Worm (Caenorhabditis elegans) whole organism, L2 larva: Measurements from ENCODE around the gene cec-5.

Source experiments
- C34F6.9 ChIP-seq: fragments of 150-350 bp; optimal IDR thresholded peaks from 2 replicates; lab custom pipeline; 2014; ENCODE audit warnings: missing biosample characterization, missing genetic modification characterization
- F13H6.1 ChIP-seq: sonication (generic microtip); optimal IDR thresholded peaks from 2 replicates; lab custom pipeline; 2016; ENCODE audit warnings: missing genetic modification characterization, missing compliant biosample characterization
- R02D3.7 ChIP-seq: fragments of 150-350 bp; optimal IDR thresholded peaks from 2 replicates; lab custom pipeline; 2014; ENCODE audit warnings: missing biosample characterization, missing genetic modification characterization
- Y55F3AM.14 ChIP-seq: fragments of 200-800 bp; sonication (Bioruptor generic); optimal IDR thresholded peaks from 2 replicates; lab custom pipeline; 2018; ENCODE audit warnings: mild to moderate bottlenecking, missing genetic modification characterization, missing compliant biosample characterization
- ZK546.5 ChIP-seq: sonication (generic microtip); optimal IDR thresholded peaks from 2 replicates; lab custom pipeline; 2017; ENCODE audit warnings: missing biosample characterization, missing genetic modification characterization
- alr-1 ChIP-seq: fragments of 150-350 bp; optimal IDR thresholded peaks from 2 replicates; lab custom pipeline; 2014; ENCODE audit warnings: missing biosample characterization, missing genetic modification characterization
- aly-2 ChIP-seq: fragments of 150-350 bp; optimal IDR thresholded peaks from 2 replicates; lab custom pipeline; 2014; ENCODE audit warnings: missing biosample characterization, missing genetic modification characterization
- ama-1 ChIP-seq: fragments of 150-350 bp; optimal IDR thresholded peaks from 2 replicates; lab custom pipeline; 2018; ENCODE audit warnings: inconsistent platforms
- blmp-1 ChIP-seq: sonication (generic microtip); optimal IDR thresholded peaks from 2 replicates; lab custom pipeline; 2017; ENCODE audit warnings: missing genetic modification characterization, mild to moderate bottlenecking, missing compliant biosample characterization, antibody characterized with exemption, moderate library complexity; ENCODE audit not compliant: insufficient read depth
- ceh-16 ChIP-seq: fragments of 150-350 bp; optimal IDR thresholded peaks from 2 replicates; lab custom pipeline; 2014; ENCODE audit warnings: missing biosample characterization, missing genetic modification characterization
- ceh-82 ChIP-seq: fragments of 150-350 bp; optimal IDR thresholded peaks from 2 replicates; lab custom pipeline; 2014; ENCODE audit warnings: missing biosample characterization, missing genetic modification characterization
- crh-2 ChIP-seq: sonication (generic microtip); optimal IDR thresholded peaks from 2 replicates; lab custom pipeline; 2017; ENCODE audit warnings: missing biosample characterization, missing genetic modification characterization
- dmd-4 ChIP-seq: sonication (generic microtip); optimal IDR thresholded peaks from 2 replicates; lab custom pipeline; 2017; ENCODE audit warnings: missing biosample characterization, missing genetic modification characterization
- egl-27 ChIP-seq: sonication (generic microtip); optimal IDR thresholded peaks from 3 replicates; lab custom pipeline; 2017; ENCODE audit warnings: missing biosample characterization, missing genetic modification reagents, missing genetic modification characterization
- elt-1 ChIP-seq: fragments of 150-350 bp; optimal IDR thresholded peaks from 2 replicates; lab custom pipeline; 2014; ENCODE audit warnings: missing biosample characterization, missing genetic modification characterization
- elt-3 ChIP-seq: sonication (generic microtip); optimal IDR thresholded peaks from 2 replicates; lab custom pipeline; 2017; ENCODE audit warnings: missing biosample characterization, missing genetic modification characterization
- fos-1 ChIP-seq: fragments of 150-350 bp; optimal IDR thresholded peaks from 2 replicates; lab custom pipeline; 2014; ENCODE audit warnings: missing biosample characterization, missing genetic modification characterization
- gmeb-1 ChIP-seq: fragments of 150-350 bp; optimal IDR thresholded peaks from 2 replicates; lab custom pipeline; 2014; ENCODE audit warnings: missing biosample characterization, missing genetic modification characterization
- lin-11 ChIP-seq: fragments of 150-350 bp; sonication (generic microtip); optimal IDR thresholded peaks from 2 replicates; lab custom pipeline; 2014; ENCODE audit warnings: missing biosample characterization, missing genetic modification characterization, inconsistent platforms, mixed read lengths
- lin-13 ChIP-seq: fragments of 150-350 bp; optimal IDR thresholded peaks from 2 replicates; lab custom pipeline; 2014; ENCODE audit warnings: missing biosample characterization, missing genetic modification reagents, missing genetic modification characterization
- lin-39 ChIP-seq: fragments of 150-350 bp; optimal IDR thresholded peaks from 2 replicates; lab custom pipeline; 2014; ENCODE audit warnings: missing biosample characterization, missing genetic modification reagents, missing genetic modification characterization
- lsy-2 ChIP-seq, 2 experiments: fragments of 150-350 bp in 1 of 2; sonication (generic microtip) in 1 of 2; optimal IDR thresholded peaks; 2 replicates each; lab custom pipeline; 2014 to 2017; ENCODE audit warnings: missing biosample characterization in 2 of 2, missing genetic modification characterization in 2 of 2
- mab-5 ChIP-seq: fragments of 150-350 bp; optimal IDR thresholded peaks from 2 replicates; lab custom pipeline; 2014; ENCODE audit warnings: missing biosample characterization, missing genetic modification characterization
- mbf-1 ChIP-seq: sonication (generic microtip); optimal IDR thresholded peaks from 2 replicates; lab custom pipeline; 2017; ENCODE audit warnings: missing biosample characterization, missing genetic modification characterization
- mdl-1 ChIP-seq, 2 experiments: fragments of 150-350 bp in 1 of 2; sonication (generic microtip) in 1 of 2; optimal IDR thresholded peaks; 2 replicates each; lab custom pipeline; 2017; ENCODE audit warnings: missing biosample characterization in 2 of 2, missing genetic modification characterization in 2 of 2
- nhr-10 ChIP-seq: sonication (generic microtip); optimal IDR thresholded peaks from 2 replicates; lab custom pipeline; 2017; ENCODE audit warnings: missing biosample characterization, missing genetic modification characterization
- nhr-11 ChIP-seq: fragments of 150-350 bp; optimal IDR thresholded peaks from 2 replicates; lab custom pipeline; 2014; ENCODE audit warnings: missing biosample characterization, missing genetic modification characterization
- nhr-12 ChIP-seq: fragments of 150-350 bp; optimal IDR thresholded peaks from 2 replicates; lab custom pipeline; 2014; ENCODE audit warnings: missing biosample characterization, missing genetic modification characterization
- nhr-129 ChIP-seq: fragments of 150-350 bp; optimal IDR thresholded peaks from 2 replicates; lab custom pipeline; 2014; ENCODE audit warnings: missing biosample characterization, missing genetic modification characterization
- nhr-21 ChIP-seq: fragments of 150-350 bp; optimal IDR thresholded peaks from 2 replicates; lab custom pipeline; 2014; ENCODE audit warnings: missing biosample characterization, missing genetic modification characterization
- nhr-23 ChIP-seq: fragments of 150-350 bp; optimal IDR thresholded peaks from 2 replicates; lab custom pipeline; 2014; ENCODE audit warnings: missing biosample characterization, missing genetic modification reagents, missing genetic modification characterization
- nhr-237 ChIP-seq: fragments of 150-350 bp; optimal IDR thresholded peaks from 2 replicates; lab custom pipeline; 2014; ENCODE audit warnings: missing biosample characterization, missing genetic modification characterization
- nhr-25 ChIP-seq: fragments of 150-350 bp; sonication (generic microtip); optimal IDR thresholded peaks from 3 replicates; lab custom pipeline; 2014; ENCODE audit warnings: missing biosample characterization, missing genetic modification characterization
- nhr-6 ChIP-seq: fragments of 150-350 bp; optimal IDR thresholded peaks from 2 replicates; lab custom pipeline; 2014; ENCODE audit warnings: missing biosample characterization, missing genetic modification characterization
- nhr-77 ChIP-seq: fragments of 150-350 bp; optimal IDR thresholded peaks from 2 replicates; lab custom pipeline; 2014; ENCODE audit warnings: missing biosample characterization, missing genetic modification characterization
- peb-1 ChIP-seq: fragments of 150-350 bp; optimal IDR thresholded peaks from 2 replicates; lab custom pipeline; 2014; ENCODE audit warnings: missing biosample characterization, missing genetic modification characterization
- sem-4 ChIP-seq: fragments of 150-350 bp; optimal IDR thresholded peaks from 2 replicates; lab custom pipeline; 2014; ENCODE audit warnings: missing biosample characterization, missing genetic modification reagents, missing genetic modification characterization
- skn-1 ChIP-seq: sonication (generic microtip); optimal IDR thresholded peaks from 2 replicates; lab custom pipeline; 2017; ENCODE audit warnings: missing biosample characterization, missing genetic modification characterization
- sma-3 ChIP-seq: sonication (generic microtip); optimal IDR thresholded peaks from 2 replicates; lab custom pipeline; 2016; ENCODE audit warnings: missing genetic modification reagents, missing genetic modification characterization, missing compliant biosample characterization
- sma-9 ChIP-seq, 2 experiments: fragments of 150-350 bp in 1 of 2; sonication (generic microtip) in 1 of 2; optimal IDR thresholded peaks; 2 replicates each; lab custom pipeline; 2014 to 2016; ENCODE audit warnings: missing genetic modification characterization in 2 of 2, mild to moderate bottlenecking in 1 of 2, missing biosample characterization in 1 of 2, missing compliant biosample characterization in 1 of 2, missing genetic modification reagents in 1 of 2, moderate library complexity in 1 of 2
- snpc-4 ChIP-seq: fragments of 150-350 bp; optimal IDR thresholded peaks from 2 replicates; lab custom pipeline; 2014; ENCODE audit warnings: missing biosample characterization, missing genetic modification characterization
- unc-39 ChIP-seq: fragments of 150-350 bp; optimal IDR thresholded peaks from 2 replicates; lab custom pipeline; 2014; ENCODE audit warnings: missing biosample characterization, missing genetic modification characterization
- unc-55 ChIP-seq: fragments of 150-350 bp; sonication (generic microtip); optimal IDR thresholded peaks from 3 replicates; lab custom pipeline; 2014; ENCODE audit warnings: missing biosample characterization, missing genetic modification reagents, missing genetic modification characterization
- unc-62 ChIP-seq: fragments of 150-350 bp; optimal IDR thresholded peaks from 2 replicates; lab custom pipeline; 2014; ENCODE audit warnings: missing biosample characterization, missing genetic modification reagents, missing genetic modification characterization
- zag-1 ChIP-seq: fragments of 150-350 bp; optimal IDR thresholded peaks from 2 replicates; lab custom pipeline; 2014; ENCODE audit warnings: missing biosample characterization, missing genetic modification characterization
- ztf-1 ChIP-seq: fragments of 200-800 bp; sonication (Bioruptor generic); conservative IDR thresholded peaks from 2 replicates; pipeline ENCODE4 v1.3.6; 2022; ENCODE audit warnings: missing genetic modification characterization, missing compliant biosample characterization
- ztf-11 ChIP-seq: sonication (generic microtip); optimal IDR thresholded peaks from 2 replicates; lab custom pipeline; 2017; ENCODE audit warnings: missing biosample characterization, missing genetic modification characterization
- ztf-4 ChIP-seq: fragments of 150-350 bp; optimal IDR thresholded peaks from 2 replicates; lab custom pipeline; 2014; ENCODE audit warnings: missing biosample characterization, missing genetic modification characterization

cec-5 gene

ce11 chrIV:7580062-7580614 lies at the start of gene cec-5, which contains the start of gene nol-10:
Gene cec-5, minus strand, starts transcription at chrIV:7580112.
Gene nol-10, plus strand, starts transcription at chrIV:7580597.
- TF ChIP-seq nhr-129, result peak; percentile 85
- TF ChIP-seq skn-1 (tag; lab: Kevin White, UChicago), result no peak
- peak; percentile 78 for TF ChIP-seq zag-1 (tag; lab: Kevin White, UChicago)
- TF ChIP-seq lin-11 (tag; lab: Kevin White, UChicago), result peak; percentile 70
- TF ChIP-seq lsy-2 (tag; optimal IDR thresholded peaks at IDR 0.05; lab: Kevin White, UChicago), result peak; percentile 56 to 86
- TF ChIP-seq Y55F3AM.14, result no peak
- TF ChIP-seq F13H6.1, result peak; percentile 84
- peak; percentile 48 for TF ChIP-seq nhr-6 (tag; lab: Kevin White, UChicago)
- TF ChIP-seq elt-3 (tag; lab: Kevin White, UChicago), result no peak
- no peak for TF ChIP-seq mbf-1 (tag; lab: Kevin White, UChicago)
- TF ChIP-seq nhr-11 (tag; lab: Kevin White, UChicago), result no peak
- no peak for TF ChIP-seq aly-2 (tag; lab: Kevin White, UChicago)
- peak; percentile 79 for TF ChIP-seq nhr-25 (tag; lab: Kevin White, UChicago)
- TF ChIP-seq ceh-16, result no peak
- no peak for TF ChIP-seq unc-62 (GFP tag; lab: Kevin White, UChicago)
- peak; percentile 96 for TF ChIP-seq unc-55 (GFP tag; lab: Kevin White, UChicago)
- TF ChIP-seq nhr-10, result no peak
- peak; percentile 13 for TF ChIP-seq egl-27 (tag; lab: Kevin White, UChicago)
- TF ChIP-seq sma-3, result peak; percentile 57
- no peak for TF ChIP-seq dmd-4 (tag; lab: Kevin White, UChicago)
- TF ChIP-seq ama-1 (lab: Kevin White, UChicago), result no peak
- peak; percentile 42 for TF ChIP-seq mab-5 (tag; lab: Kevin White, UChicago)
- no peak for TF ChIP-seq ZK546.5 (tag; lab: Kevin White, UChicago)
- TF ChIP-seq ztf-1 (GFP tag; lab: Robert Waterston, UW), result no peak
- TF ChIP-seq lin-39 (tag; lab: Kevin White, UChicago), result no peak
- peak; percentile 91 for TF ChIP-seq C34F6.9
- TF ChIP-seq nhr-12, result no peak
- TF ChIP-seq lin-13 (GFP tag; lab: Kevin White, UChicago), result peak; percentile 90
- peak in 1 of 2 experiments; percentile 9 for TF ChIP-seq mdl-1 (tag; optimal IDR thresholded peaks at IDR 0.05; lab: Kevin White, UChicago)
- TF ChIP-seq snpc-4 (tag; lab: Kevin White, UChicago), result peak; percentile 53
- peak; percentile 77 for TF ChIP-seq fos-1 (tag; lab: Kevin White, UChicago)
- peak; percentile 43 for TF ChIP-seq nhr-21 (tag; lab: Kevin White, UChicago)
- no peak for TF ChIP-seq elt-1 (tag; lab: Kevin White, UChicago)
- TF ChIP-seq sem-4 (tag; lab: Kevin White, UChicago), result peak; percentile 92
- no peak for TF ChIP-seq nhr-237 (tag; lab: Kevin White, UChicago)
- TF ChIP-seq alr-1 (tag; lab: Kevin White, UChicago), result no peak
- peak; percentile 9 for TF ChIP-seq ceh-82
- no peak for TF ChIP-seq peb-1 (tag; lab: Kevin White, UChicago)
- peak; percentile 31 for TF ChIP-seq sma-9 (GFP tag; optimal IDR thresholded peaks at IDR 0.05; lab: Kevin White, UChicago)
- no peak for TF ChIP-seq sma-9 (tag; optimal IDR thresholded peaks at IDR 0.05; lab: Kevin White, UChicago)
- TF ChIP-seq nhr-23 (tag; lab: Kevin White, UChicago), result no peak
- TF ChIP-seq nhr-77 (tag; lab: Kevin White, UChicago), result no peak
- no peak for TF ChIP-seq ztf-11
- TF ChIP-seq blmp-1, result peak; percentile 33
- no peak for TF ChIP-seq unc-39 (tag; lab: Kevin White, UChicago)
- TF ChIP-seq crh-2 (tag; lab: Kevin White, UChicago), result peak; percentile 86
- no peak for TF ChIP-seq R02D3.7 (tag; lab: Kevin White, UChicago)
- peak; percentile 60 for TF ChIP-seq gmeb-1
- TF ChIP-seq ztf-4, result peak; percentile 13
